Worm (Caenorhabditis elegans): ENCODE measurements around the gene tag-325.

Gene tag-325

ce11 chrIII:4754001-4754561 lies 42.6 kb upstream of the tag-325 start, which contains the start of the genes rps-0 and rbg-3 (continued):
- TF ChIP-seq pha-4 (GFP tag; IDR thresholded peaks at IDR 0.05) (peak; percentile 37; the same call in 1 of the 2 replicates), pha-4 (tag; optimal IDR thresholded peaks at IDR 0.05) (peak; percentile 68), php-3 (GFP tag; IDR thresholded peaks at IDR 0.05) (no peak), ZK337.2 (GFP tag; IDR thresholded peaks at IDR 0.05) (no peak), F44E2.7 (GFP tag; IDR thresholded peaks at IDR 0.05) (no peak), aha-1 (tag) (peak; percentile 99), egl-43 (GFP tag; IDR thresholded peaks at IDR 0.05) (no peak), nhr-28 (tag; optimal IDR thresholded peaks at IDR 0.05) (peak; percentile 83), nhr-10 (tag; optimal IDR thresholded peaks at IDR 0.05) (no peak), lir-3 (tag; optimal IDR thresholded peaks at IDR 0.05) (no peak), T20F7.1 (GFP tag; optimal IDR thresholded peaks at IDR 0.05) (peak; percentile 89), cey-2 (tag; optimal IDR thresholded peaks at IDR 0.05; ENCODE audit: borderline replicate concordance, insufficient read depth) (no peak), daf-8 (GFP tag; IDR thresholded peaks at IDR 0.05) (no peak), dmd-6 (GFP tag; IDR thresholded peaks at IDR 0.05) (peak; percentile 77), dmd-9 (GFP tag; IDR thresholded peaks at IDR 0.05) (no peak), mxl-3 (GFP tag; optimal IDR thresholded peaks at IDR 0.05) (peak; percentile 31), lin-38 (GFP tag; IDR thresholded peaks at IDR 0.05) (peak; percentile 87), mep-1 (tag; optimal IDR thresholded peaks at IDR 0.05) (peak; percentile 95), ama-1 (optimal IDR thresholded peaks at IDR 0.05) (no peak), zip-2 (tag; optimal IDR thresholded peaks at IDR 0.05) (peak; percentile 34), daf-19 (GFP tag; conservative IDR thresholded peaks at IDR 0.05) (no peak), pqm-1 (tag; optimal IDR thresholded peaks at IDR 0.05) (no peak), rbr-2 (tag; optimal IDR thresholded peaks at IDR 0.05) (peak; percentile 88), mdt-29 (GFP tag; IDR thresholded peaks at IDR 0.05) (no peak), fkh-10 (GFP tag; optimal IDR thresholded peaks at IDR 0.05) (peak; percentile 88), jun-1 (tag; optimal IDR thresholded peaks at IDR 0.05) (no peak), dpl-1 (GFP tag; optimal IDR thresholded peaks at IDR 0.05) (peak; percentile 93), dve-1 (tag; optimal IDR thresholded peaks at IDR 0.05; ENCODE audit: insufficient read depth) (peak; percentile 97), spr-3 (GFP tag; optimal IDR thresholded peaks at IDR 0.05) (no peak), lin-15B (tag; optimal IDR thresholded peaks at IDR 0.05) (peak; percentile 26), ztf-11 (tag; optimal IDR thresholded peaks at IDR 0.05) (no peak), lim-7 (GFP tag; IDR thresholded peaks at IDR 0.05) (no peak), hmg-1.1 (GFP tag; IDR thresholded peaks at IDR 0.05) (peak; percentile 83), ceh-28 (tag; optimal IDR thresholded peaks at IDR 0.05) (no peak), lin-39 (tag; optimal IDR thresholded peaks at IDR 0.05) (no peak), nhr-25 (tag; optimal IDR thresholded peaks at IDR 0.05; ENCODE audit: borderline replicate concordance, insufficient read depth) (peak; percentile 81), ZK546.5 (tag; optimal IDR thresholded peaks at IDR 0.05) (peak in 1 of 2 experiments; percentile 58), ceh-20 (GFP tag; IDR thresholded peaks at IDR 0.05) (0 out of 2 replicates have a peak, but pooled peaks have one; percentile 39), gei-8 (GFP tag; optimal IDR thresholded peaks at IDR 0.05) (no peak), F37D6.2 (tag; optimal IDR thresholded peaks at IDR 0.05) (peak; percentile 80), tra-1 (GFP tag; IDR thresholded peaks at IDR 0.05) (no peak), T26A8.4 (GFP tag; IDR thresholded peaks at IDR 0.05) (peak; percentile 74), Y5F2A.4 (GFP tag; optimal IDR thresholded peaks at IDR 0.05) (no peak), F10B5.3 (tag; optimal IDR thresholded peaks at IDR 0.05) (peak; percentile 28), lin-1 (GFP tag; IDR thresholded peaks at IDR 0.05) (no peak), F26F4.8 (GFP tag; conservative IDR thresholded peaks at IDR 0.05) (no peak), unc-62 (GFP tag; optimal IDR thresholded peaks at IDR 0.05 in 1 of 2) (peak in 1 of 2 experiments; percentile 5), unc-62 (tag; optimal IDR thresholded peaks at IDR 0.05) (no peak), nhr-42 (GFP tag; IDR thresholded peaks at IDR 0.05) (peak; percentile 37; the same call in 1 of the 2 replicates), nhr-48 (tag; optimal IDR thresholded peaks at IDR 0.05) (peak; percentile 46), R02D3.7 (tag; optimal IDR thresholded peaks at IDR 0.05) (peak; percentile 90), arid-1 (GFP tag; conservative IDR thresholded peaks at IDR 0.05) (peak; percentile 57)

All from whole organism, L4 larva.